Fruit fly (Drosophila melanogaster) whole organism, embryonic: Measurements from ENCODE around the gene Cp36.

Source experiments
- Atf3 ChIP-seq: fragments of 200-800 bp; sonication (Bioruptor generic); optimal IDR thresholded peaks from 3 replicates; lab custom pipeline; 2016; ENCODE audit warnings: missing biosample characterization, missing genetic modification characterization
- BtbVII ChIP-seq: fragments of 200-800 bp; sonication (Bioruptor generic); optimal IDR thresholded peaks from 3 replicates; lab custom pipeline; 2017; ENCODE audit warnings: missing biosample characterization, mild to moderate bottlenecking, missing genetic modification characterization
- CG10274 ChIP-seq: fragments of 200-800 bp; sonication (Bioruptor generic); optimal IDR thresholded peaks from 3 replicates; lab custom pipeline; 2017; ENCODE audit warnings: missing biosample characterization, mild to moderate bottlenecking, missing genetic modification characterization
- CG10462 ChIP-seq: fragments of 200-800 bp; sonication (Bioruptor generic); optimal IDR thresholded peaks from 2 replicates; lab custom pipeline; 2016; ENCODE audit warnings: missing biosample characterization, missing genetic modification characterization
- CG11398 ChIP-seq: fragments of 200-800 bp; sonication (Bioruptor generic); optimal IDR thresholded peaks from 2 replicates; lab custom pipeline; 2016; ENCODE audit warnings: missing biosample characterization, missing genetic modification characterization
- CG12219 ChIP-seq: fragments of 200-800 bp; sonication (Bioruptor generic); optimal IDR thresholded peaks from 3 replicates; lab custom pipeline; 2018; ENCODE audit warnings: missing biosample characterization, mild to moderate bottlenecking, missing genetic modification characterization
- CG15269 ChIP-seq: fragments of 200-800 bp; sonication (Bioruptor generic); optimal IDR thresholded peaks from 2 replicates; lab custom pipeline; 2018; ENCODE audit warnings: missing biosample characterization, mild to moderate bottlenecking, missing genetic modification characterization, moderate library complexity
- CG16813 ChIP-seq: fragments of 200-800 bp; sonication (Bioruptor generic); IDR thresholded peaks from 3 replicates; pipeline ENCODE4 v1.3.6; 2022; ENCODE audit warnings: missing biosample characterization, missing genetic modification characterization; ENCODE audit not compliant: partially characterized antibody
- CG18011 ChIP-seq: fragments of 200-800 bp; sonication (Bioruptor generic); optimal IDR thresholded peaks from 2 replicates; lab custom pipeline; 2017; ENCODE audit warnings: missing biosample characterization, missing genetic modification characterization, mild to moderate bottlenecking, moderate library complexity, missing genotype
- CG2712 ChIP-seq: fragments of 200-800 bp; optimal IDR thresholded peaks from 3 replicates; lab custom pipeline; 2019; ENCODE audit warnings: missing biosample characterization, mild to moderate bottlenecking, missing genetic modification characterization, moderate library complexity
- CG31224 ChIP-seq: fragments of 200-800 bp; sonication (Bioruptor generic); IDR thresholded peaks from 2 replicates; pipeline ENCODE4 v1.3.6; 2022; ENCODE audit warnings: missing biosample characterization, missing genetic modification characterization
- CG33557 ChIP-seq: fragments of 200-800 bp; sonication (Bioruptor generic); optimal IDR thresholded peaks from 2 replicates; lab custom pipeline; 2019; ENCODE audit warnings: missing biosample characterization, mild to moderate bottlenecking, missing genetic modification characterization, moderate library complexity
- CG34376 ChIP-seq: fragments of 200-800 bp; sonication (Bioruptor generic); optimal IDR thresholded peaks from 2 replicates; lab custom pipeline; 2018; ENCODE audit warnings: missing biosample characterization, mild to moderate bottlenecking, missing genetic modification characterization
- CG6683 ChIP-seq: fragments of 200-800 bp; sonication (Bioruptor generic); optimal IDR thresholded peaks from 2 replicates; lab custom pipeline; 2017; ENCODE audit warnings: missing biosample characterization, mild to moderate bottlenecking, missing genetic modification characterization, missing genetic modification reagents
- CG7745 ChIP-seq: fragments of 200-800 bp; sonication (Bioruptor generic); optimal IDR thresholded peaks from 2 replicates; lab custom pipeline; 2018; ENCODE audit warnings: missing biosample characterization, mild to moderate bottlenecking, missing genetic modification characterization, moderate library complexity
- CG8281 ChIP-seq: fragments of 200-800 bp; sonication (Bioruptor generic); optimal IDR thresholded peaks from 2 replicates; lab custom pipeline; 2018; ENCODE audit warnings: missing biosample characterization, mild to moderate bottlenecking, missing genetic modification characterization, moderate library complexity
- CG8290 ChIP-seq, 3 experiments: fragments of 200-800 bp; sonication (Bioruptor generic); optimal IDR thresholded peaks; 2 replicates each; lab custom pipeline; 2016 to 2019; ENCODE audit warnings: missing biosample characterization in 3 of 3, missing genetic modification characterization in 3 of 3, mild to moderate bottlenecking in 2 of 3, moderate library complexity in 1 of 3
- CG9797 ChIP-seq: fragments of 200-800 bp; sonication (Bioruptor generic); optimal IDR thresholded peaks from 3 replicates; lab custom pipeline; 2018; ENCODE audit warnings: missing biosample characterization, mild to moderate bottlenecking, missing genetic modification characterization
- CG9932 ChIP-seq: fragments of 200-800 bp; sonication (Bioruptor generic); IDR thresholded peaks from 2 replicates; pipeline ENCODE4 v1.3.6; 2022; ENCODE audit warnings: missing biosample characterization, missing genetic modification characterization
- CTCF ChIP-seq: fragments of 200-800 bp; sonication (Bioruptor generic); optimal IDR thresholded peaks from 2 replicates; lab custom pipeline; 2017; ENCODE audit warnings: missing biosample characterization, mild to moderate bottlenecking, missing genetic modification characterization, moderate library complexity
- CkIIα-i1 ChIP-seq: fragments of 200-800 bp; sonication (Bioruptor generic); IDR thresholded peaks from 2 replicates; pipeline ENCODE4 v1.3.6; 2022; ENCODE audit warnings: missing biosample characterization, missing genetic modification characterization
- HLH54F ChIP-seq: fragments of 200-800 bp; sonication (Bioruptor generic); optimal IDR thresholded peaks from 3 replicates; lab custom pipeline; 2016; ENCODE audit warnings: missing biosample characterization, missing genetic modification characterization
- HLHmδ ChIP-seq: fragments of 200-800 bp; sonication (Bioruptor generic); optimal IDR thresholded peaks from 2 replicates; lab custom pipeline; 2018; ENCODE audit warnings: missing biosample characterization, mild to moderate bottlenecking, missing genetic modification characterization, moderate library complexity
- Hmr ChIP-seq: fragments of 200-800 bp; sonication (Bioruptor generic); optimal IDR thresholded peaks from 3 replicates; lab custom pipeline; 2017; ENCODE audit warnings: mild to moderate bottlenecking, missing biosample characterization, missing genetic modification reagents, missing genetic modification characterization
- Mrtf ChIP-seq: fragments of 200-800 bp; sonication (Bioruptor generic); IDR thresholded peaks from 3 replicates; pipeline ENCODE4 v1.3.6; 2022; ENCODE audit warnings: missing biosample characterization, missing genetic modification characterization
- NC2α ChIP-seq: fragments of 200-800 bp; sonication (Bioruptor generic); optimal IDR thresholded peaks from 2 replicates; lab custom pipeline; 2016; ENCODE audit warnings: missing biosample characterization, missing genetic modification characterization
- Neu2 ChIP-seq: fragments of 200-800 bp; sonication (Bioruptor generic); optimal IDR thresholded peaks from 3 replicates; lab custom pipeline; 2016; ENCODE audit warnings: missing biosample characterization, missing genetic modification characterization, borderline replicate concordance
- Nf-YB ChIP-seq: fragments of 200-800 bp; sonication (Bioruptor generic); optimal IDR thresholded peaks from 3 replicates; lab custom pipeline; 2019; ENCODE audit warnings: missing biosample characterization, mild to moderate bottlenecking, missing genetic modification characterization, moderate library complexity
- Oli ChIP-seq: fragments of 200-800 bp; sonication (Bioruptor generic); optimal IDR thresholded peaks from 2 replicates; lab custom pipeline; 2018; ENCODE audit warnings: missing biosample characterization, mild to moderate bottlenecking, missing genetic modification characterization, moderate library complexity
- Optix ChIP-seq: fragments of 200-800 bp; sonication (Bioruptor generic); IDR thresholded peaks from 3 replicates; pipeline ENCODE4 v1.3.6; 2022; ENCODE audit warnings: missing biosample characterization, missing genetic modification characterization
- Scr ChIP-seq: fragments of 200-800 bp; sonication (Bioruptor generic); IDR thresholded peaks from 2 replicates; pipeline ENCODE4 v1.3.6; 2022; ENCODE audit warnings: missing biosample characterization, missing genetic modification characterization; ENCODE audit not compliant: partially characterized antibody
- cas ChIP-seq: fragments of 200-800 bp; sonication (Bioruptor generic); IDR thresholded peaks from 2 replicates; pipeline ENCODE4 v1.3.6; 2022; ENCODE audit warnings: missing biosample characterization, missing genetic modification characterization
- croc ChIP-seq: fragments of 200-800 bp; sonication (Bioruptor generic); conservative IDR thresholded peaks from 3 replicates; pipeline ENCODE4 v1.3.6; 2022; ENCODE audit warnings: missing biosample characterization, missing genetic modification characterization
- eve ChIP-seq, 2 experiments: fragments of >200 bp; optimal IDR thresholded peaks; 2 replicates each; lab custom pipeline; 2017; ENCODE audit warnings: missing biosample characterization in 2 of 2, missing genetic modification characterization in 2 of 2
- fd64A ChIP-seq: fragments of 200-800 bp; sonication (Bioruptor generic); optimal IDR thresholded peaks from 3 replicates; lab custom pipeline; 2018; ENCODE audit warnings: missing biosample characterization, mild to moderate bottlenecking, missing genetic modification characterization
- grau ChIP-seq: fragments of 200-800 bp; optimal IDR thresholded peaks from 3 replicates; lab custom pipeline; 2019; ENCODE audit warnings: missing biosample characterization, mild to moderate bottlenecking, missing genetic modification characterization, moderate library complexity
- mld ChIP-seq: fragments of 200-800 bp; sonication (Bioruptor generic); IDR thresholded peaks from 3 replicates; pipeline ENCODE4 v1.3.6; 2022; ENCODE audit warnings: missing biosample characterization, missing genetic modification characterization; ENCODE audit not compliant: partially characterized antibody
- onecut ChIP-seq: fragments of 200-800 bp; sonication (Bioruptor generic); IDR thresholded peaks from 2 replicates; pipeline ENCODE4 v1.3.6; 2022; ENCODE audit warnings: missing biosample characterization, missing genetic modification characterization
- pho ChIP-seq: fragments of 200-800 bp; sonication (Bioruptor generic); optimal IDR thresholded peaks from 2 replicates; lab custom pipeline; 2016; ENCODE audit warnings: missing biosample characterization, missing genetic modification characterization
- pnt ChIP-seq: fragments of 200-800 bp; sonication (Bioruptor generic); optimal IDR thresholded peaks from 3 replicates; lab custom pipeline; 2016; ENCODE audit warnings: missing biosample characterization, missing genetic modification characterization
- pros ChIP-seq: fragments of 200-800 bp; sonication (Bioruptor generic); optimal IDR thresholded peaks from 3 replicates; lab custom pipeline; 2019; ENCODE audit warnings: missing biosample characterization, mild to moderate bottlenecking, missing genetic modification characterization, moderate library complexity
- pum ChIP-seq: fragments of 200-800 bp; sonication (Bioruptor generic); optimal IDR thresholded peaks from 2 replicates; lab custom pipeline; 2016; ENCODE audit warnings: missing biosample characterization, missing genetic modification characterization
- pzg ChIP-seq: fragments of 200-800 bp; sonication (Bioruptor generic); optimal IDR thresholded peaks from 3 replicates; lab custom pipeline; 2018; ENCODE audit warnings: missing biosample characterization, mild to moderate bottlenecking, missing genetic modification characterization, moderate library complexity
- ranshi ChIP-seq: fragments of 200-800 bp; sonication (Bioruptor generic); IDR thresholded peaks from 2 replicates; pipeline ENCODE4 v1.3.6; 2022; ENCODE audit warnings: missing biosample characterization, missing genetic modification characterization
- sisA ChIP-seq: fragments of 200-800 bp; sonication (Bioruptor generic); IDR thresholded peaks from 2 replicates; pipeline ENCODE4 v1.3.6; 2022; ENCODE audit warnings: missing biosample characterization, missing genetic modification characterization
- tin ChIP-seq: fragments of 200-800 bp; sonication (Bioruptor generic); optimal IDR thresholded peaks from 3 replicates; lab custom pipeline; 2016; ENCODE audit warnings: missing biosample characterization, missing genetic modification characterization
- trh ChIP-seq: fragments of 200-800 bp; sonication (Bioruptor generic); optimal IDR thresholded peaks from 2 replicates; lab custom pipeline; 2016; ENCODE audit warnings: missing biosample characterization, missing genetic modification characterization
- unc-4 ChIP-seq: fragments of 200-800 bp; sonication (Bioruptor generic); IDR thresholded peaks from 2 replicates; pipeline ENCODE4 v1.3.6; 2022; ENCODE audit warnings: missing biosample characterization, missing genetic modification characterization; ENCODE audit not compliant: partially characterized antibody
- zf30C ChIP-seq: fragments of 200-800 bp; sonication (Bioruptor generic); optimal IDR thresholded peaks from 3 replicates; lab custom pipeline; 2018; ENCODE audit warnings: missing biosample characterization, mild to moderate bottlenecking, missing genetic modification characterization
- zfh2 ChIP-seq: fragments of 200-800 bp; sonication (Bioruptor generic); optimal IDR thresholded peaks from 2 replicates; lab custom pipeline; 2016; ENCODE audit warnings: missing biosample characterization, missing genetic modification characterization

Cp36 gene

dm6 chrX:8491452-8492046 is 12.4 kb downstream of the Cp36 start (continued):
- TF ChIP-seq pho (GFP tag; lab: Kevin White, UChicago) (no peak), CG9932 (GFP tag; lab: Robert Waterston, UW) (peak; percentile 25; the same call in 1 of the 2 replicates), pzg (no peak), CG8281 (no peak), CG12219 (GFP tag; lab: Kevin White, UChicago) (no peak), CG10274 (GFP tag; lab: Kevin White, UChicago) (peak; percentile 7), pum (peak; percentile 4), Atf3 (no peak), Mrtf (0 out of 3 replicates have a peak, but pooled peaks have one; percentile 29), CG18011 (no peak), CG31224 (GFP tag; lab: Robert Waterston, UW) (no peak), Optix (GFP tag; lab: Robert Waterston, UW) (0 out of 3 replicates have a peak, but pooled peaks have one; percentile 21), zf30C (GFP tag; lab: Kevin White, UChicago) (no peak), pnt (peak; percentile 21), Neu2 (GFP tag; lab: Kevin White, UChicago) (no peak), tin (GFP tag; lab: Kevin White, UChicago) (peak; percentile 20), croc (no peak), CG15269 (tag; lab: Kevin White, UChicago) (peak; percentile 7), Hmr (GFP tag; lab: Kevin White, UChicago) (peak; percentile 13), pros (GFP tag; lab: Kevin White, UChicago) (no peak), onecut (GFP tag; lab: Robert Waterston, UW) (no peak), CG10462 (peak; percentile 17), HLH54F (GFP tag; lab: Kevin White, UChicago) (peak; percentile 18), CG6683 (GFP tag; lab: Kevin White, UChicago) (no peak), CkIIα-i1 (GFP tag; lab: Robert Waterston, UW) (no peak), CG8290 (GFP tag; optimal IDR thresholded peaks at IDR 0.05; lab: Kevin White, UChicago) (no peak), CG8290 (tag; optimal IDR thresholded peaks at IDR 0.05; lab: Kevin White, UChicago) (no peak), Oli (tag; lab: Kevin White, UChicago) (peak; percentile 47), ranshi (GFP tag; lab: Robert Waterston, UW) (no peak), NC2α (GFP tag; lab: Kevin White, UChicago) (no peak), cas (no peak), CG9797 (no peak), sisA (GFP tag; lab: Robert Waterston, UW) (no peak), fd64A (GFP tag; lab: Kevin White, UChicago) (no peak), Nf-YB (GFP tag; lab: Kevin White, UChicago) (no peak), trh (GFP tag; lab: Kevin White, UChicago) (no peak), CG7745 (tag; lab: Kevin White, UChicago) (no peak), CG11398 (no peak), BtbVII (GFP tag; lab: Kevin White, UChicago) (no peak), zfh2 (GFP tag; lab: Kevin White, UChicago) (no peak), CG2712 (tag; lab: Kevin White, UChicago) (peak; percentile 16), CG33557 (no peak), grau (tag; lab: Kevin White, UChicago) (peak; percentile 16), CG16813 (GFP tag; lab: Robert Waterston, UW) (no peak), CTCF (GFP tag; lab: Kevin White, UChicago) (no peak), unc-4 (GFP tag; lab: Robert Waterston, UW) (no peak), HLHmδ (GFP tag; lab: Kevin White, UChicago) (no peak), CG34376 (no peak), Scr (GFP tag; lab: Robert Waterston, UW) (no peak), mld (no peak), eve (GFP tag; optimal IDR thresholded peaks at IDR 0.05; lab: Kevin White, UChicago) (peak in 1 of 2 experiments; percentile 54)
